Fruit fly (Drosophila melanogaster): ENCODE data around the gene rdx.

The rdx gene

dm6 chr3R:14050556-14051170, 18.8 kb upstream of the rdx start:
- no peak for TF ChIP-seq CG11093 (GFP tag; IDR thresholded peaks at IDR 0.05)
- no peak for TF ChIP-seq CrebB (tag; optimal IDR thresholded peaks at IDR 0.05)
- no peak for TF ChIP-seq NC2α (GFP tag; optimal IDR thresholded peaks at IDR 0.05)
- peak; percentile 33 for TF ChIP-seq cg (GFP tag; optimal IDR thresholded peaks at IDR 0.05)
- no peak for TF ChIP-seq Fer1 (GFP tag; optimal IDR thresholded peaks at IDR 0.05)
- no peak for TF ChIP-seq CG10979 (tag; optimal IDR thresholded peaks at IDR 0.05)
- TF ChIP-seq nmo (GFP tag; optimal IDR thresholded peaks at IDR 0.05) = no peak
- TF ChIP-seq HLH3B (GFP tag; IDR thresholded peaks at IDR 0.05) = no peak
- TF ChIP-seq CG1832 (GFP tag; optimal IDR thresholded peaks at IDR 0.05) = peak; percentile 56
- no peak for TF ChIP-seq fd102C (GFP tag; optimal IDR thresholded peaks at IDR 0.05)
- TF ChIP-seq yki (optimal IDR thresholded peaks at IDR 0.05) = no peak
- no peak for TF ChIP-seq Xrp1 (GFP tag; IDR thresholded peaks at IDR 0.05)
- no peak for TF ChIP-seq aop (GFP tag; IDR thresholded peaks at IDR 0.05)
- no peak for TF ChIP-seq Asciz (GFP tag; optimal IDR thresholded peaks at IDR 0.05)
- no peak for TF ChIP-seq Dp (GFP tag; optimal IDR thresholded peaks at IDR 0.05)
- TF ChIP-seq gcm (GFP tag; optimal IDR thresholded peaks at IDR 0.05) = no peak
- TF ChIP-seq Tbp (GFP tag; optimal IDR thresholded peaks at IDR 0.05) = no peak
- TF ChIP-seq CG30020 (tag; optimal IDR thresholded peaks at IDR 0.05) = no peak
- no peak for TF ChIP-seq Dip2 (GFP tag; IDR thresholded peaks at IDR 0.05)
- TF ChIP-seq Stat92E (GFP tag; optimal IDR thresholded peaks at IDR 0.05) = no peak
- no peak for TF ChIP-seq MBD-R2 (GFP tag; IDR thresholded peaks at IDR 0.05)
- no peak for TF ChIP-seq emc (GFP tag; optimal IDR thresholded peaks at IDR 0.05)
- TF ChIP-seq disco-r (GFP tag; optimal IDR thresholded peaks at IDR 0.05) = no peak
- no peak for TF ChIP-seq CG15073 (GFP tag; optimal IDR thresholded peaks at IDR 0.05)
- TF ChIP-seq D19B (GFP tag; optimal IDR thresholded peaks at IDR 0.05) = no peak
- TF ChIP-seq tin (GFP tag; optimal IDR thresholded peaks at IDR 0.05) = no peak
- no peak for TF ChIP-seq CG7271 (tag; optimal IDR thresholded peaks at IDR 0.05)
- no peak for TF ChIP-seq CG9727 (GFP tag; optimal IDR thresholded peaks at IDR 0.05)
- TF ChIP-seq chinmo (GFP tag; IDR thresholded peaks at IDR 0.05; ENCODE audit: partially characterized antibody) = no peak
- no peak for TF ChIP-seq pzg (GFP tag; optimal IDR thresholded peaks at IDR 0.05)
- no peak for TF ChIP-seq CG16779 (GFP tag; IDR thresholded peaks at IDR 0.05)
- TF ChIP-seq gce (GFP tag; IDR thresholded peaks at IDR 0.05) = no peak
- TF ChIP-seq knrl (GFP tag; IDR thresholded peaks at IDR 0.05; ENCODE audit: partially characterized antibody) = no peak
- TF ChIP-seq CG11085 (GFP tag; IDR thresholded peaks at IDR 0.05) = no peak
- no peak for TF ChIP-seq pan (optimal IDR thresholded peaks at IDR 0.05)
- TF ChIP-seq pan (GFP tag; optimal IDR thresholded peaks at IDR 0.05 in 1 of 2, IDR thresholded peaks at IDR 0.05 in 1 of 2) = no peak
- no peak for TF ChIP-seq exex (tag; optimal IDR thresholded peaks at IDR 0.05)
- TF ChIP-seq sqz (GFP tag; optimal IDR thresholded peaks at IDR 0.05) = no peak
- no peak for TF ChIP-seq CG6689 (GFP tag; IDR thresholded peaks at IDR 0.05)
- no peak for TF ChIP-seq CG2199 (GFP tag; IDR thresholded peaks at IDR 0.05)
- no peak for TF ChIP-seq CG14050 (GFP tag; IDR thresholded peaks at IDR 0.05)
- TF ChIP-seq Nf-YB (GFP tag; optimal IDR thresholded peaks at IDR 0.05) = peak; percentile 88
- TF ChIP-seq seq (GFP tag; IDR thresholded peaks at IDR 0.05) = peak; percentile 22; the same call in 1 of the 2 replicates
- peak; percentile 96 for TF ChIP-seq Nf-YC (tag; optimal IDR thresholded peaks at IDR 0.05)
- TF ChIP-seq CG11247 (GFP tag; IDR thresholded peaks at IDR 0.05) = no peak
- TF ChIP-seq CG13775 (GFP tag; optimal IDR thresholded peaks at IDR 0.05) = no peak
- no peak for TF ChIP-seq lbe (GFP tag; optimal IDR thresholded peaks at IDR 0.05)
- TF ChIP-seq fd96Cb (tag; optimal IDR thresholded peaks at IDR 0.05) = no peak
- TF ChIP-seq gro (GFP tag; optimal IDR thresholded peaks at IDR 0.05) = no peak
- TF ChIP-seq CG13624 (GFP tag; optimal IDR thresholded peaks at IDR 0.05) = no peak
- TF ChIP-seq NFAT (GFP tag; IDR thresholded peaks at IDR 0.05) = no peak
- TF ChIP-seq Hand (GFP tag; optimal IDR thresholded peaks at IDR 0.05) = no peak

All from whole organism, embryonic.